Worm (Caenorhabditis elegans) whole organism, midembryonic: ENCODE measurements around the gene ddr-1.

Experiments
- T22C8.4 ChIP-seq: fragments of 200-800 bp; sonication (Bioruptor generic); IDR thresholded peaks from 2 replicates; pipeline ENCODE4 v1.3.6; 2022; ENCODE audit warnings: missing genetic modification characterization, missing compliant biosample characterization
- cog-1 ChIP-seq: sonication (generic microtip); optimal IDR thresholded peaks from 2 replicates; lab custom pipeline; 2016; ENCODE audit warnings: missing genetic modification characterization, missing compliant biosample characterization
- flt-1 ChIP-seq: fragments of 200-800 bp; sonication (Bioruptor generic); IDR thresholded peaks from 2 replicates; pipeline ENCODE4 v1.3.6; 2022; ENCODE audit warnings: missing genetic modification characterization, missing compliant biosample characterization
- klf-2 ChIP-seq: fragments of 200-800 bp; sonication (Bioruptor generic); conservative IDR thresholded peaks from 2 replicates; pipeline ENCODE4 v1.3.6; 2022; ENCODE audit warnings: missing genetic modification reagents, missing genetic modification characterization, missing compliant biosample characterization
- med-1 ChIP-seq: sonication (generic microtip); optimal IDR thresholded peaks from 2 replicates; lab custom pipeline; 2017; ENCODE audit warnings: missing genetic modification characterization, mild to moderate bottlenecking, missing compliant biosample characterization, antibody characterized with exemption, missing genetic modification reagents; ENCODE audit not compliant: insufficient read depth
- ref-1 ChIP-seq: fragments of 200-800 bp; sonication (Bioruptor generic); conservative IDR thresholded peaks from 2 replicates; pipeline ENCODE4 v1.3.6; 2022; ENCODE audit warnings: missing genetic modification reagents, missing genetic modification characterization, missing compliant biosample characterization
- tab-1 ChIP-seq: fragments of 200-800 bp; sonication (Bioruptor generic); IDR thresholded peaks from 2 replicates; pipeline ENCODE4 v1.3.6; 2022; ENCODE audit warnings: missing genetic modification characterization, missing compliant biosample characterization
- ztf-23 ChIP-seq: fragments of 200-800 bp; sonication (Bioruptor generic); IDR thresholded peaks from 2 replicates; pipeline ENCODE4 v1.3.6; 2022; ENCODE audit warnings: missing genetic modification reagents, missing genetic modification characterization, missing compliant biosample characterization
- ztf-29 ChIP-seq: fragments of 200-800 bp; sonication (Bioruptor generic); IDR thresholded peaks from 2 replicates; pipeline ENCODE4 v1.3.6; 2022; ENCODE audit warnings: missing genetic modification reagents, missing genetic modification characterization, missing compliant biosample characterization

ddr-1 gene

DNA sequence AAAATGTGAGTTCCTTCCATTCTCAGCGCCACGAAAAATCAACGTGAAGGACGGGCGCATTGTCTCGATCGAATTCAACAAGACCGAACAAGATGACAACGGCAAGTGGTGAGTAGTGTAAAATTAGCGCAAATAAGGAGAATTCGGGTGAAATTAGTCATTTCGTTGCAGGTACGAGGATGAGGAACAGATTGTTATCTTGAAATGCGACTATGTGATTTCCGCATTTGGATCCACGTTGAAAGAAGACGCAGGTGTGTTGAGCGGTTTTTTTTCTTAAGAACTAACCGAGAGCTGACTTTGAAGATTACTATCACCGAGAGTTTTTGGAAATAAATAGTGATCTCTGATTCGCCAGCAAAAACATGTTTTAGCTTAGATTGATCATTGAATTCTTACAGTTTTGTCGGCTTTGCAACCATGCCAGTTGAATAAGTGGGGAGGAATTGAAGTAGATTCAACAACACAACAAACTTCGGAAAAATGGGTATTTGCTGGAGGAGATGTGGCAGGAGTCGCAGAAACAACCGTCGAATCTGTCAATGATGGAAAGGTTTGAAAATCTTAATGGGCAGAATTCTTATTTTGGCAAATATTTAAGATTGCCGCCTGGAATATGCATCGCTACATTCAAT is 9.2 kb downstream of the ddr-1 start:
- TF ChIP-seq ztf-23 (GFP tag; lab: Robert Waterston, UW) (no peak), flt-1 (no peak), ztf-29 (no peak), med-1 (GFP tag; lab: Kevin White, UChicago) (no peak), cog-1 (tag; lab: Kevin White, UChicago) (no peak), T22C8.4 (GFP tag; lab: Robert Waterston, UW) (no peak)

ce11 chrX:5475164-5475576 is 14.1 kb downstream of the ddr-1 start:
- TF ChIP-seq med-1 (GFP tag; lab: Kevin White, UChicago) (no peak), flt-1 (peak; percentile 77), cog-1 (tag; lab: Kevin White, UChicago) (peak; percentile 81), tab-1 (GFP tag; lab: Robert Waterston, UW) (peak; percentile 70), T22C8.4 (GFP tag; lab: Robert Waterston, UW) (no peak), klf-2 (no peak), ref-1 (GFP tag; lab: Robert Waterston, UW) (no peak), ztf-29 (no peak), ztf-23 (GFP tag; lab: Robert Waterston, UW) (0 out of 2 replicates have a peak, but pooled peaks have one; percentile 52)

DNA sequence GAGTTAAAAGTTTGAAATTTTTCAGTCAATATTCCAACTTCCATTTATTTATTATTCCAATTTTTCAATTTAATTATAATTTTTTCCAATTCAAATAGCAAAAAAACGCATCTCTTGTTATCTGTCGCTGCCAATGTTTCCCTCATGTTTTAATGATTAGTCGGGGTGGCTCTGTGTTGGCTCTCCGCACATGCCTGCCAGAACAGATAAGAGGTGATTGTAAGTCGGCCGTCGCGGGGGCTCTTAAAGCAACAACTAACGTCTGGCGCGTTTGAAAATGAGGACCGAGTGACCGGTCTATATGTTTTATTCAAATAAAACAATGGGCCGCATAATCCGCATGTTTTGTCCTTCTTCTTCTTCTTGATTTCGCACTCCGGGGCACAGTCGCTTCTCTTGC is 15.3 kb downstream of the ddr-1 start:
- no peak for TF ChIP-seq flt-1
- TF ChIP-seq ref-1 (GFP tag; lab: Robert Waterston, UW), result no peak
- no peak for TF ChIP-seq ztf-29
- TF ChIP-seq cog-1 (tag; lab: Kevin White, UChicago), result no peak
- no peak for TF ChIP-seq med-1 (GFP tag; lab: Kevin White, UChicago)
- no peak for TF ChIP-seq tab-1 (GFP tag; lab: Robert Waterston, UW)
- TF ChIP-seq ztf-23 (GFP tag; lab: Robert Waterston, UW), result no peak
- no peak for TF ChIP-seq klf-2
- no peak for TF ChIP-seq T22C8.4 (GFP tag; lab: Robert Waterston, UW)

ce11 chrX:5477597-5477996 is 16.6 kb downstream of the ddr-1 start:
- TF ChIP-seq T22C8.4 (GFP tag; lab: Robert Waterston, UW) (no peak), klf-2 (no peak), cog-1 (tag; lab: Kevin White, UChicago) (no peak), flt-1 (no peak), ztf-29 (no peak), med-1 (GFP tag; lab: Kevin White, UChicago) (no peak), ref-1 (GFP tag; lab: Robert Waterston, UW) (no peak), ztf-23 (GFP tag; lab: Robert Waterston, UW) (no peak), tab-1 (GFP tag; lab: Robert Waterston, UW) (no peak)

DNA sequence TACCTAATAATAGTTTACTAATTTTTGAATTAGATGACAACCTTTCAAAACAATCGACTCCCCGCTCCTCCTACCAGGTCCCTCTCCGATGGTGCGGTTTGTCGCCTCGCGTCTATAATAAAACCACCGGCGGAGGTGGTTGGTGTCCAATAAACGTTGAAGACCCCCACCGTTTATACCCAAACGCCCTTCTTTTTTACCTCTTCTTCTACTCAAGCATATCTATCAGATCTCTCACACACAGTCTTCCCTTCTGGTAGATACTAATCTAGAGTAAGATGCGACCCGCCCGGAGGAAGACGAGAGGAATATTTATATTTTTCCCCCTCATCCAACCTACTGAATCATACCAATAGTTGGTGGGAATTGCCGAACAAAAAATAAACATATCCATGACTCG is 17.8 kb downstream of the ddr-1 start:
- no peak for TF ChIP-seq tab-1 (GFP tag; lab: Robert Waterston, UW)
- no peak for TF ChIP-seq med-1 (GFP tag; lab: Kevin White, UChicago)
- TF ChIP-seq ref-1 (GFP tag; lab: Robert Waterston, UW), result no peak

DNA sequence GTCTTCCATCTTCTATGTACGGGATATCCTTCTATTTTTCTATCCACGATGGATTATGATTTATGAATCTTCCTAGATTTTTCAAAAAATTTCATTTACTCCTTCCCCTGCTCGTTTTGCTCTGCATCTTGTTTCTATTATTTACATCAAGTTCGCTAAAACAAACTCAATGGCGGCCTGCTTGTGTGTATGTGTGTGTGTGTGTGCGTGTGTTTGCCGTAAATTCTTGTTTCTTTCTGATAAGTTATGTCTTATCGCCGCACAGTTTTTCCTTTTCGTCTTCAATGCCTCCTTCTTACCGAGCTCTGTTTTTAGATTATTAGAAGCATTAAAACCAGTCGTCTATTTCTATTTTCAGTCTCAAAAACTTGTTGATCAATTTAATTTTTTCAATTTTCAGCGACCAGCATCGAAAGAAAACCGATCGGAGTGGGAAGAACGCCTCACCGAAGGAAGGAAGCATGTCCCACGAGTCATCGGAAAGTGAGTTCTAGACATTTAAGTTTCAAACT is 18.3 kb downstream of the ddr-1 start, which contains the start of gene dlg-1:
TSS of gene dlg-1 (plus strand) at position 401 of the 512 bp plus-strand sequence.
- TF ChIP-seq klf-2 (no peak), ref-1 (GFP tag; lab: Robert Waterston, UW) (no peak), flt-1 (no peak), cog-1 (tag; lab: Kevin White, UChicago) (no peak), T22C8.4 (GFP tag; lab: Robert Waterston, UW) (no peak), tab-1 (GFP tag; lab: Robert Waterston, UW) (no peak), med-1 (GFP tag; lab: Kevin White, UChicago) (no peak)

ce11 chrX:5479876-5480580 is 19.0 kb downstream of the ddr-1 start:
- no peak for TF ChIP-seq flt-1
- TF ChIP-seq cog-1 (tag; lab: Kevin White, UChicago), result peak; percentile 67
- TF ChIP-seq T22C8.4 (GFP tag; lab: Robert Waterston, UW), result no peak
- TF ChIP-seq ztf-29, result no peak
- TF ChIP-seq ztf-23 (GFP tag; lab: Robert Waterston, UW), result 0 out of 2 replicates have a peak, but pooled peaks have one; percentile 35
- no peak for TF ChIP-seq med-1 (GFP tag; lab: Kevin White, UChicago)
- TF ChIP-seq ref-1 (GFP tag; lab: Robert Waterston, UW), result no peak
- TF ChIP-seq klf-2, result no peak
- TF ChIP-seq tab-1 (GFP tag; lab: Robert Waterston, UW), result 0 out of 2 replicates have a peak, but pooled peaks have one; percentile 53

DNA sequence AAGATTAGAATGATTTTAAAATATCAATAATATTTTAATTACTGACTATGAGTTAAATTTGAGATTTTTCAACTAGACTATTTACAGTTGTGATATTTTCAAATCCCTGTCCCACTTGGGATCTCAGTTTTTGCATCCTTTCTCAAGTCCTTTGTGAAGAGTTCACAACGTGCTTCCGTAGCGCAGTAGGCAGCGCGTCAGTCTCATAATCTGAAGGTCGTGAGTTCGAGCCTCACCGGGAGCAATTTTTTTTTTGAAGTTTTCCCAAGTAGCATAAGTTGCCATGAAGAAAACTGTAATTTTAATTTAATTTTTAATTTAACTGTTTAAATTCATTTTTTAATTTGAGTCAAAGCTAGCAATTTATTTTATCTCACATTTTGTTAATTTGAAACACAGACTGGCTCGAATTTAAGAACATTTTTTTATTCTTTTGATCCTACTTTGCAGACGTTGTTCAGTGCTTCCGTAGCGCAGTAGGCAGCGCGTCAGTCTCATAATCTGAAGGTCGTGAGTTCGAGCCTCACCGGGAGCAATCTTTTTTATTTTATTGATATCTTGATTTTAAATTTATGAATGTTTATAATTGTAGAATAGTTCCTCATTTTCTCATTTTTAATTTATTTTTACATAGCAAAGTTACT is 24.4 kb downstream of the ddr-1 start:
- TF ChIP-seq ref-1 (GFP tag; lab: Robert Waterston, UW), result no peak
- TF ChIP-seq flt-1, result peak; percentile 51
- TF ChIP-seq T22C8.4 (GFP tag; lab: Robert Waterston, UW), result peak; percentile 60; the same call in 1 of the 2 replicates
- TF ChIP-seq ztf-23 (GFP tag; lab: Robert Waterston, UW), result no peak

DNA sequence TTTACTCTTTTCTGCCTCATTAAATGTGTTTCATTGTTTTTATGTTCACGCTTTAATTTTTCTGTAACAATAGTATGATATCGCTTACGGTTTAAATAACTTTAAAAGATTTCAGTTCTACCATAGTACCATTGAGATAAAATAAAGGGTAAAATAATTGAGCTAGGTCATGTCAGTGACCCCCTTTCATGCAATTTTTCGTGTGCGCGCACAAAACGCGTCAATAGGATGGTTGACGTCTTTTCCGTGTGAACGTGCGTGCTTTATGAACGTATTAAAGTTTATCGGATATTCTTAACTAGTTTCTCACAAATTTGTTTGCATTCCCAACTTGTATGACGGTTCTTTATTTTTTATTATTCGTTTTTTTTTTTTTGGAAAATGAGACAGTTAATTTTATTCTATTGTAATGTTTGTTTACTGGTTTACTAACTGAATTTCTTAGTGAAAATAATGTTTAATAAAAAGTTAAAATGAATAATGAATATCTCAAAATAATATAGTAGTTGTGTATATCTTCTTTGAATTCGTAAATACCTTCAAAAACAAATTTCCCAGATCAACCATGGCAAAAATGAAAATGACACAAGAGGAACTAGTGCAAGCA is 25.0 kb downstream of the ddr-1 start, which contains the start of gene C25F6.1:
TSS of gene C25F6.1 (plus strand) at position 557 of the 607 bp plus-strand sequence.
- no peak for TF ChIP-seq med-1 (GFP tag; lab: Kevin White, UChicago)
- TF ChIP-seq T22C8.4 (GFP tag; lab: Robert Waterston, UW), result no peak
- TF ChIP-seq klf-2, result no peak
